Worm (Caenorhabditis elegans) whole organism, mixed stage, embryonic: ENCODE measurements around the gene pat-4.

Source experiments
- M03D4.4 ChIP-seq: sonication (generic microtip); optimal IDR thresholded peaks from 2 replicates; lab custom pipeline; 2017; ENCODE audit warnings: mild to moderate bottlenecking, missing genetic modification characterization, missing compliant biosample characterization
- bed-3 ChIP-seq: fragments of 200-800 bp; sonication (Bioruptor generic); optimal IDR thresholded peaks from 3 replicates; lab custom pipeline; 2018; ENCODE audit warnings: mild to moderate bottlenecking, missing genetic modification characterization, moderate library complexity, missing compliant biosample characterization
- blmp-1 ChIP-seq: fragments of 150-350 bp; optimal IDR thresholded peaks from 2 replicates; lab custom pipeline; 2014; ENCODE audit warnings: missing biosample characterization, missing genetic modification characterization
- ceh-39 ChIP-seq: fragments of 150-350 bp; optimal IDR thresholded peaks from 2 replicates; lab custom pipeline; 2014; ENCODE audit warnings: missing biosample characterization, missing genetic modification characterization
- ceh-43 ChIP-seq: fragments of 200-800 bp; sonication (Bioruptor generic); optimal IDR thresholded peaks from 2 replicates; lab custom pipeline; 2018; ENCODE audit warnings: mild to moderate bottlenecking, missing genetic modification characterization, moderate library complexity, missing compliant biosample characterization
- ceh-83 ChIP-seq: fragments of 200-800 bp; sonication (Bioruptor generic); optimal IDR thresholded peaks from 2 replicates; lab custom pipeline; 2018; ENCODE audit warnings: mild to moderate bottlenecking, missing genetic modification characterization, missing compliant biosample characterization
- ces-1 ChIP-seq: fragments of 150-350 bp; optimal IDR thresholded peaks from 2 replicates; lab custom pipeline; 2014; ENCODE audit warnings: missing biosample characterization, missing genetic modification reagents, missing genetic modification characterization
- cnd-1 ChIP-seq: fragments of 200-800 bp; sonication (Bioruptor generic); optimal IDR thresholded peaks from 2 replicates; lab custom pipeline; 2018; ENCODE audit warnings: mild to moderate bottlenecking, missing genetic modification characterization, missing compliant biosample characterization
- drap-1 ChIP-seq: fragments of 200-800 bp; sonication (Bioruptor generic); optimal IDR thresholded peaks from 3 replicates; lab custom pipeline; 2018; ENCODE audit warnings: mild to moderate bottlenecking, missing genetic modification characterization, missing compliant biosample characterization
- elt-1 ChIP-seq: sonication (generic microtip); optimal IDR thresholded peaks from 2 replicates; lab custom pipeline; 2017; ENCODE audit warnings: missing genetic modification characterization, mild to moderate bottlenecking, missing compliant biosample characterization, antibody characterized with exemption, moderate library complexity, borderline replicate concordance; ENCODE audit not compliant: insufficient read depth
- elt-3 ChIP-seq: fragments of 150-350 bp; optimal IDR thresholded peaks from 2 replicates; lab custom pipeline; 2014; ENCODE audit warnings: missing biosample characterization, missing genetic modification characterization
- flh-1 ChIP-seq: fragments of 200-800 bp; sonication (Bioruptor generic); optimal IDR thresholded peaks from 2 replicates; lab custom pipeline; 2018; ENCODE audit warnings: mild to moderate bottlenecking, missing genetic modification characterization, moderate library complexity, missing compliant biosample characterization
- ham-2 ChIP-seq: fragments of 200-800 bp; sonication (Bioruptor generic); optimal IDR thresholded peaks from 2 replicates; lab custom pipeline; 2018; ENCODE audit warnings: mild to moderate bottlenecking, missing genetic modification characterization, missing compliant biosample characterization
- hlh-1 ChIP-seq: fragments of 150-350 bp; optimal IDR thresholded peaks from 2 replicates; lab custom pipeline; 2014; ENCODE audit warnings: missing biosample characterization, missing genetic modification reagents, missing genetic modification characterization
- lin-13 ChIP-seq: fragments of 150-350 bp; optimal IDR thresholded peaks from 2 replicates; lab custom pipeline; 2014; ENCODE audit warnings: missing biosample characterization, missing genetic modification characterization
- lin-32 ChIP-seq: fragments of 200-800 bp; sonication (Bioruptor generic); optimal IDR thresholded peaks from 2 replicates; lab custom pipeline; 2018; ENCODE audit warnings: mild to moderate bottlenecking, missing genetic modification characterization, missing compliant biosample characterization
- lsy-2 ChIP-seq: fragments of 150-350 bp; optimal IDR thresholded peaks from 2 replicates; lab custom pipeline; 2014; ENCODE audit warnings: missing biosample characterization, missing genetic modification characterization
- mep-1 ChIP-seq: fragments of 150-350 bp; optimal IDR thresholded peaks from 2 replicates; lab custom pipeline; 2017; ENCODE audit warnings: missing biosample characterization, missing genetic modification reagents, missing genetic modification characterization, inconsistent platforms
- mls-2 ChIP-seq: sonication (generic microtip); optimal IDR thresholded peaks from 2 replicates; lab custom pipeline; 2016; ENCODE audit warnings: mild to moderate bottlenecking, missing genetic modification characterization, moderate library complexity, missing compliant biosample characterization
- nhr-2 ChIP-seq: fragments of 150-350 bp; optimal IDR thresholded peaks from 2 replicates; lab custom pipeline; 2014; ENCODE audit warnings: missing biosample characterization, missing genetic modification characterization
- nhr-237 ChIP-seq: fragments of 150-350 bp; optimal IDR thresholded peaks from 2 replicates; lab custom pipeline; 2014; ENCODE audit warnings: missing biosample characterization, missing genetic modification characterization
- nhr-28 ChIP-seq: fragments of 150-350 bp; optimal IDR thresholded peaks from 2 replicates; lab custom pipeline; 2014; ENCODE audit warnings: missing biosample characterization, missing genetic modification characterization
- pha-4 ChIP-seq: fragments of 150-350 bp; optimal IDR thresholded peaks from 2 replicates; lab custom pipeline; 2018; ENCODE audit warnings: missing biosample characterization, missing genetic modification reagents, missing genetic modification characterization
- sem-2 ChIP-seq: fragments of 200-800 bp; sonication (Bioruptor generic); optimal IDR thresholded peaks from 2 replicates; lab custom pipeline; 2018; ENCODE audit warnings: mild to moderate bottlenecking, missing genetic modification characterization, missing compliant biosample characterization
- snpc-4 ChIP-seq: fragments of 150-350 bp; optimal IDR thresholded peaks from 2 replicates; lab custom pipeline; 2014; ENCODE audit warnings: missing biosample characterization, missing genetic modification characterization
- sptf-1 ChIP-seq: sonication (generic microtip); optimal IDR thresholded peaks from 2 replicates; lab custom pipeline; 2017; ENCODE audit warnings: mild to moderate bottlenecking, missing genetic modification characterization, moderate library complexity, missing compliant biosample characterization
- tbx-8 ChIP-seq: fragments of 200-800 bp; sonication (Bioruptor generic); optimal IDR thresholded peaks from 2 replicates; lab custom pipeline; 2018; ENCODE audit warnings: mild to moderate bottlenecking, missing genetic modification characterization, moderate library complexity, missing compliant biosample characterization
- unc-120 ChIP-seq: sonication (generic microtip); optimal IDR thresholded peaks from 2 replicates; lab custom pipeline; 2017; ENCODE audit warnings: missing genetic modification characterization, missing compliant biosample characterization; ENCODE audit not compliant: poor library complexity, severe bottlenecking
- unc-39 ChIP-seq: fragments of 150-350 bp; optimal IDR thresholded peaks from 2 replicates; lab custom pipeline; 2014; ENCODE audit warnings: missing biosample characterization, missing genetic modification characterization
- unc-62 ChIP-seq: fragments of 150-350 bp; optimal IDR thresholded peaks from 2 replicates; lab custom pipeline; 2014; ENCODE audit warnings: missing biosample characterization, missing genetic modification reagents, missing genetic modification characterization
- zip-8 ChIP-seq: fragments of 150-350 bp; optimal IDR thresholded peaks from 2 replicates; lab custom pipeline; 2014; ENCODE audit warnings: missing biosample characterization, missing genetic modification characterization
- ztf-11 ChIP-seq: fragments of 150-350 bp; optimal IDR thresholded peaks from 2 replicates; lab custom pipeline; 2014; ENCODE audit warnings: missing biosample characterization, missing genetic modification characterization

pat-4 gene

DNA sequence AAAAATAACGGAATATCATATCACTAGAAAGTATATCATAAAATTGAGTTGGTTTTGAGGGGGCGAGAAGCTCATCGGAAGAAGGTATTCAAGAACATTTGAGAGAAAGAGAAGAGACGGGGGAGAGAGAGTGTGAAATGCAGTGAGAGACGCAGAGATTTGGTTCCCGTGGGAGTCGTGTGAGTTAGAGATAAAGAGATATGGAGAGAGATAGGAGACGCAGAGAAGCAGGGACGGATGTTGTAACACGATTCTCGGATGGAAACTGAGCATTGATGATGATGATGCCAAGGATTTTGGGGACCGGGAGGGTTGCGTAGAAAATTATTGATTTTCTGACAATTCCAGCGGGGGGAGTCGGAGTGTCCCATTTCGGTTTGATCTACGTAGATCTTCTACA, 1.6 kb upstream of the pat-4 start (continued):
- no peak for TF ChIP-seq ztf-11
- TF ChIP-seq nhr-2 (tag; lab: Kevin White, UChicago), result no peak
- peak; percentile 3 for TF ChIP-seq pha-4 (tag; lab: Kevin White, UChicago)
- TF ChIP-seq nhr-28 (tag; lab: Kevin White, UChicago), result no peak
- no peak for TF ChIP-seq elt-3 (tag; lab: Kevin White, UChicago)
- no peak for TF ChIP-seq unc-62 (GFP tag; lab: Kevin White, UChicago)

DNA sequence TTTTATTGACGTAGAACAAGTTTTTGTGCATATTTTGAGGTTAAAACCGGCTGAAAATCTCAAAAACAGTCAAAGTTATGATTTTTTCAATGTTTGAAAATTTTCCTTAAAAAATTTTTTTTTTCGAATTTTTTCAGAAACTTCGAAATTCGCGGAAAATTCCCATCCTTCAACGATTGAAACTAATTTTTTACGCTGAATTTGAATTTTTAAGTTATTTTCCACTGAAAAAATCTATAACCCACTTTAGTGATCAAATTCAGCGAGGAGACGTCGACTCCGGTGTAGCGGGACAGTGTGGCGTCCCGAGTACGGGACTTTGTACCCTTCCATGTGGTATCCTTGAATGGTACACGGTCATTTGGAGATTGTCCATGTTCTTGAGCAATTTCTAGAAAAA, 2.4 kb downstream of the pat-4 start:
- TF ChIP-seq nhr-2 (tag; lab: Kevin White, UChicago) (no peak), elt-3 (tag; lab: Kevin White, UChicago) (no peak), lsy-2 (tag; lab: Kevin White, UChicago) (no peak), lin-13 (tag; lab: Kevin White, UChicago) (no peak), flh-1 (no peak), sem-2 (GFP tag; lab: Kevin White, UChicago) (no peak), unc-120 (no peak), bed-3 (GFP tag; lab: Kevin White, UChicago) (no peak), sptf-1 (tag; lab: Kevin White, UChicago) (no peak), hlh-1 (tag; lab: Kevin White, UChicago) (no peak), ces-1 (GFP tag; lab: Kevin White, UChicago) (no peak), nhr-237 (tag; lab: Kevin White, UChicago) (no peak), ceh-39 (tag; lab: Kevin White, UChicago) (no peak), cnd-1 (tag; lab: Kevin White, UChicago) (no peak)

DNA sequence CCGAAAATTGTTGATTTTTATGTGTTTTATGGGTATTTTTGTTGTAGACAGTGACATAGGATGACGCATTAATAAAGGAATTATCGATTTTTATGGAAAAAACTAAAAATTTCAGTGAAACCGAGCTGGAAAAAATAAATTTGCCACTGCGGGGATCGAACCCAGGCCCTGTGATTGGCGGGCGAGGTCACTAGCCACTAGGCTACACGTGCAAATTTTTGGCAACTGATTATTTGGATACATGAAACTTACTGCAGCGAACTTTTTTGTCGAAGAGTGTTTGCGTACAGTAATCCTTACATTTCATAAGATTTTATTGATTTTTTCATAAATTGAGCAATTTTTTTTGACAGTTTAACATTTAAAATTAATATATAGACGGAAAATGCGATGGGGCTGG, 5.5 kb downstream of the pat-4 start:
- TF ChIP-seq tbx-8 (GFP tag; lab: Kevin White, UChicago) (peak; percentile 48), flh-1 (peak; percentile 9), cnd-1 (tag; lab: Kevin White, UChicago) (peak; percentile 60), mep-1 (tag; lab: Kevin White, UChicago) (peak; percentile 4), mls-2 (tag; lab: Kevin White, UChicago) (peak; percentile 49), M03D4.4 (peak; percentile 51), sptf-1 (tag; lab: Kevin White, UChicago) (peak; percentile 26), unc-120 (no peak), sem-2 (GFP tag; lab: Kevin White, UChicago) (no peak), ceh-83 (GFP tag; lab: Kevin White, UChicago) (peak; percentile 54)

DNA sequence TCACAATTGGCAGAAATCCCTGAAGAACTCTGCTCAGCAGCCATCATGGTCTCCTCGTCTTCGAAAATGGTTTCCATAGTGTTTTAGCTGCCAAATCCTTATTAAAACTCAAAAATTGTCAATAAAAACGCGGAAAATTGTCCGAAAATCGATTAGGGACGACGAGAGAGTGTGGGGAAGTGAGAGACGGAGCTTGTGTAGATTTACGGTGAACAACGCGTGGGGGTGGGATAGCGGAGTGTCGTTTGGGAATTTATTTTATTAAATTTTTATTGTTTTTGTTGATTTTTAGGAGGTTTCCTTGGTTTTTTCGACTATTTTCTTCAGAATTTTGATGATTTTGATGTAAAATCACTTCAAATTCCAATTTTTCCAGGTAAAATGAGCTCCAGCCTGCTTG, 7.4 kb downstream of the pat-4 start, which contains the start of the genes F54C4.4 and mrpl-40:
TSS of gene F54C4.4 (minus strand) at position 199 of the 400 bp plus-strand sequence.
TSS of gene mrpl-40 (plus strand) at position 377 of the 400 bp plus-strand sequence.
- TF ChIP-seq ceh-39 (tag; lab: Kevin White, UChicago) (peak; percentile 79), pha-4 (tag; lab: Kevin White, UChicago) (peak; percentile 50), mep-1 (tag; lab: Kevin White, UChicago) (peak; percentile 41), snpc-4 (tag; lab: Kevin White, UChicago) (no peak), ces-1 (GFP tag; lab: Kevin White, UChicago) (peak; percentile 81), sptf-1 (tag; lab: Kevin White, UChicago) (no peak), ceh-83 (GFP tag; lab: Kevin White, UChicago) (no peak), lin-32 (GFP tag; lab: Kevin White, UChicago) (no peak), nhr-28 (tag; lab: Kevin White, UChicago) (no peak), cnd-1 (tag; lab: Kevin White, UChicago) (no peak), nhr-237 (tag; lab: Kevin White, UChicago) (peak; percentile 3), lsy-2 (tag; lab: Kevin White, UChicago) (peak; percentile 49), mls-2 (tag; lab: Kevin White, UChicago) (no peak), ham-2 (no peak), flh-1 (no peak), unc-120 (no peak), zip-8 (tag; lab: Kevin White, UChicago) (no peak), nhr-2 (tag; lab: Kevin White, UChicago) (no peak), drap-1 (no peak), elt-1 (tag; lab: Kevin White, UChicago) (no peak), lin-13 (tag; lab: Kevin White, UChicago) (peak; percentile 9)

DNA sequence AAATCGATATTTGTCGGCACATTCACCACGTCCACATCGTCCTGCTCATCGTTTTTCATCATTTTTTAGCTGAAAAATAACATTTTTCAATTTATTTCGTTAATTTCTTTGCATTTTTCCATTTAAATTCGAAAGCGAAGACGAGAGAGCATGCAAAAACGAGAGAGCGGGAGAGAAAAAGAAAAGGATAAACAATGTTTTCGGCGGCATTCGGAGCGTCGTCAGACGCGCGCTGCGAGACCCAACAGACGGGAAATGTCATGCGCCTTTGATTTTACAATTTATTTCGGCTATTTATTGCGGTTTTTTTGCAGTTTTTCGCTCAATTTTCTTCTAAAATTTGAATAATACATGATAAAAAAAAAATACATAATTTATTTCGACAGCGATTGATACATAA, 8.3 kb downstream of the pat-4 start, which contains the start of gene attf-3:
TSS of gene attf-3 (minus strand) at position 69 of the 400 bp plus-strand sequence.
- TF ChIP-seq elt-1 (tag; lab: Kevin White, UChicago), result no peak
- TF ChIP-seq ztf-11, result no peak
- TF ChIP-seq mep-1 (tag; lab: Kevin White, UChicago), result peak; percentile 78
- no peak for TF ChIP-seq cnd-1 (tag; lab: Kevin White, UChicago)
- no peak for TF ChIP-seq nhr-2 (tag; lab: Kevin White, UChicago)
- no peak for TF ChIP-seq snpc-4 (tag; lab: Kevin White, UChicago)
- peak; percentile 13 for TF ChIP-seq hlh-1 (tag; lab: Kevin White, UChicago)
- no peak for TF ChIP-seq ceh-83 (GFP tag; lab: Kevin White, UChicago)
- TF ChIP-seq unc-120, result no peak
- TF ChIP-seq ces-1 (GFP tag; lab: Kevin White, UChicago), result peak; percentile 61
- TF ChIP-seq nhr-28 (tag; lab: Kevin White, UChicago), result no peak
- no peak for TF ChIP-seq bed-3 (GFP tag; lab: Kevin White, UChicago)
- TF ChIP-seq ceh-43 (GFP tag; lab: Kevin White, UChicago), result no peak
- no peak for TF ChIP-seq sem-2 (GFP tag; lab: Kevin White, UChicago)
- TF ChIP-seq lin-13 (tag; lab: Kevin White, UChicago), result peak; percentile 56
- no peak for TF ChIP-seq drap-1
- peak; percentile 46 for TF ChIP-seq pha-4 (tag; lab: Kevin White, UChicago)
- peak; percentile 50 for TF ChIP-seq ceh-39 (tag; lab: Kevin White, UChicago)
- no peak for TF ChIP-seq unc-39 (tag; lab: Kevin White, UChicago)
- TF ChIP-seq nhr-237 (tag; lab: Kevin White, UChicago), result peak; percentile 68
- peak; percentile 71 for TF ChIP-seq lsy-2 (tag; lab: Kevin White, UChicago)
- no peak for TF ChIP-seq tbx-8 (GFP tag; lab: Kevin White, UChicago)
- no peak for TF ChIP-seq mls-2 (tag; lab: Kevin White, UChicago)
- TF ChIP-seq blmp-1 (tag; lab: Kevin White, UChicago), result no peak
